Fruit fly (Drosophila melanogaster): ENCODE results near the gene Bin1.

Gene Bin1

dm6 chr3R:16235215-16235937 lies 46.0 kb upstream of the Bin1 start (continued):
- TF ChIP-seq CG1647 (GFP tag; optimal IDR thresholded peaks at IDR 0.05) (no peak), Nf-YA (GFP tag; IDR thresholded peaks at IDR 0.05) (no peak), CG43689 (GFP tag; IDR thresholded peaks at IDR 0.05) (no peak), CG10654 (GFP tag; optimal IDR thresholded peaks at IDR 0.05) (no peak), CG13894 (tag; optimal IDR thresholded peaks at IDR 0.05) (peak; percentile 100), sqz (GFP tag; optimal IDR thresholded peaks at IDR 0.05) (peak; percentile 99), oc (tag; optimal IDR thresholded peaks at IDR 0.05) (no peak), sens (GFP tag) (peak; percentile 71), Hand (GFP tag; optimal IDR thresholded peaks at IDR 0.05) (no peak), exex (tag; optimal IDR thresholded peaks at IDR 0.05) (peak; percentile 26), CG9876 (GFP tag; optimal IDR thresholded peaks at IDR 0.05) (no peak), CG10979 (tag; optimal IDR thresholded peaks at IDR 0.05) (no peak), CG3838 (GFP tag; optimal IDR thresholded peaks at IDR 0.05) (no peak), CG15514 (GFP tag; optimal IDR thresholded peaks at IDR 0.05) (peak; percentile 45), Eip74EF (GFP tag; optimal IDR thresholded peaks at IDR 0.05) (no peak), CG9727 (GFP tag; optimal IDR thresholded peaks at IDR 0.05) (no peak), chif (GFP tag; optimal IDR thresholded peaks at IDR 0.05) (no peak), ind (GFP tag; optimal IDR thresholded peaks at IDR 0.05) (no peak), CG12769 (tag; optimal IDR thresholded peaks at IDR 0.05) (peak; percentile 99), CG15601 (tag; optimal IDR thresholded peaks at IDR 0.05) (peak; percentile 39), CG11093 (GFP tag; IDR thresholded peaks at IDR 0.05) (no peak), CG18011 (GFP tag; optimal IDR thresholded peaks at IDR 0.05) (peak; percentile 51), CG11560 (tag; IDR thresholded peaks at IDR 0.05) (no peak), da (GFP tag; optimal IDR thresholded peaks at IDR 0.05) (no peak), Antp (GFP tag; optimal IDR thresholded peaks at IDR 0.05) (peak; percentile 12), mirr (GFP tag; optimal IDR thresholded peaks at IDR 0.05) (peak; percentile 85), ash1 (GFP tag; optimal IDR thresholded peaks at IDR 0.05) (peak; percentile 54), CG4707 (GFP tag; optimal IDR thresholded peaks at IDR 0.05) (peak; percentile 100), CG8290 (GFP tag; optimal IDR thresholded peaks at IDR 0.05) (peak; percentile 89), CG8290 (tag; optimal IDR thresholded peaks at IDR 0.05) (peak in 1 of 2 experiments; percentile 90), CG10462 (GFP tag; optimal IDR thresholded peaks at IDR 0.05) (no peak), CG4404 (GFP tag; IDR thresholded peaks at IDR 0.05) (no peak), dati (GFP tag; IDR thresholded peaks at IDR 0.05) (no peak), hb (GFP tag; IDR thresholded peaks at IDR 0.05; ENCODE audit: partially characterized antibody) (no peak), tup (GFP tag; optimal IDR thresholded peaks at IDR 0.05) (no peak), jigr1 (GFP tag; IDR thresholded peaks at IDR 0.05) (no peak), CG13424 (tag; optimal IDR thresholded peaks at IDR 0.05) (no peak), Deaf1 (tag; optimal IDR thresholded peaks at IDR 0.05) (peak; percentile 99), CG6272 (GFP tag; IDR thresholded peaks at IDR 0.05) (no peak), CG10543 (GFP tag; optimal IDR thresholded peaks at IDR 0.05) (peak; percentile 98), CG1024 (GFP tag; IDR thresholded peaks at IDR 0.05) (no peak), Oli (tag; optimal IDR thresholded peaks at IDR 0.05) (no peak), CG9797 (GFP tag; optimal IDR thresholded peaks at IDR 0.05) (no peak), CG31224 (GFP tag; IDR thresholded peaks at IDR 0.05) (no peak), CG10147 (GFP tag; optimal IDR thresholded peaks at IDR 0.05) (no peak), tgo (GFP tag; IDR thresholded peaks at IDR 0.05) (no peak), Gsc (GFP tag; IDR thresholded peaks at IDR 0.05) (no peak), CG4328 (GFP tag; optimal IDR thresholded peaks at IDR 0.05) (no peak), CG12071 (GFP tag; optimal IDR thresholded peaks at IDR 0.05) (no peak), Dip2 (GFP tag; IDR thresholded peaks at IDR 0.05) (no peak)
